Worm (Caenorhabditis elegans): ENCODE results near the gene cyk-4.

The cyk-4 gene

ce11 chrIII:13719247-13719758 lies 51.7 kb downstream of the cyk-4 start:
- TF ChIP-seq pes-1 (GFP tag; IDR thresholded peaks at IDR 0.05): no peak
- TF ChIP-seq ama-1 (optimal IDR thresholded peaks at IDR 0.05): no peak
- no peak for TF ChIP-seq ets-7 (tag; optimal IDR thresholded peaks at IDR 0.05)
